Fruit fly (Drosophila melanogaster) whole organism, embryonic: ENCODE results near the gene Bx.

Experiments used
- Asciz ChIP-seq: fragments of 200-800 bp; sonication (Bioruptor generic); optimal IDR thresholded peaks from 2 replicates; lab custom pipeline; 2017; ENCODE audit warnings: missing biosample characterization, mild to moderate bottlenecking, missing genetic modification characterization, missing genetic modification reagents
- Atf-2 ChIP-seq: fragments of 200-800 bp; sonication (Bioruptor generic); optimal IDR thresholded peaks from 2 replicates; lab custom pipeline; 2016; ENCODE audit warnings: missing biosample characterization, missing genetic modification characterization
- Atf6 ChIP-seq: fragments of 200-800 bp; sonication (Bioruptor generic); IDR thresholded peaks from 2 replicates; pipeline ENCODE4 v1.3.6; 2022; ENCODE audit warnings: missing biosample characterization, missing genetic modification characterization
- B-H2 ChIP-seq: fragments of 200-800 bp; sonication (Bioruptor generic); optimal IDR thresholded peaks from 2 replicates; lab custom pipeline; 2018; ENCODE audit warnings: missing biosample characterization, mild to moderate bottlenecking, missing genetic modification characterization
- CG10321 ChIP-seq: fragments of 200-800 bp; sonication (Bioruptor generic); IDR thresholded peaks from 2 replicates; pipeline ENCODE4 v1.3.6; 2022; ENCODE audit warnings: missing biosample characterization, missing genetic modification characterization
- CG10979 ChIP-seq: fragments of 200-800 bp; sonication (Bioruptor generic); optimal IDR thresholded peaks from 2 replicates; lab custom pipeline; 2018; ENCODE audit warnings: missing biosample characterization, mild to moderate bottlenecking, missing genetic modification characterization, moderate library complexity
- CG11093 ChIP-seq: fragments of 200-800 bp; sonication (Bioruptor generic); IDR thresholded peaks from 3 replicates; pipeline ENCODE4 v1.3.6; 2022; ENCODE audit warnings: missing biosample characterization, missing genetic modification characterization
- CG11504 ChIP-seq: fragments of 200-800 bp; sonication (Bioruptor generic); optimal IDR thresholded peaks from 3 replicates; lab custom pipeline; 2019; ENCODE audit warnings: missing biosample characterization, mild to moderate bottlenecking, missing genetic modification characterization, moderate library complexity
- CG13894 ChIP-seq: fragments of 200-800 bp; sonication (Bioruptor generic); optimal IDR thresholded peaks from 3 replicates; lab custom pipeline; 2018; ENCODE audit warnings: missing biosample characterization, mild to moderate bottlenecking, missing genetic modification characterization, moderate library complexity
- CG15269 ChIP-seq: fragments of 200-800 bp; sonication (Bioruptor generic); optimal IDR thresholded peaks from 2 replicates; lab custom pipeline; 2018; ENCODE audit warnings: missing biosample characterization, mild to moderate bottlenecking, missing genetic modification characterization, moderate library complexity
- CG15514 ChIP-seq: fragments of 200-800 bp; sonication (Bioruptor generic); optimal IDR thresholded peaks from 3 replicates; lab custom pipeline; 2017; ENCODE audit warnings: missing biosample characterization, missing genetic modification characterization, mild to moderate bottlenecking, moderate library complexity, missing genetic modification reagents
- CG16863 ChIP-seq: fragments of 200-800 bp; sonication (Bioruptor generic); optimal IDR thresholded peaks from 3 replicates; lab custom pipeline; 2016; ENCODE audit warnings: missing biosample characterization, missing genetic modification characterization
- CG1832 ChIP-seq: fragments of 200-800 bp; sonication (Bioruptor generic); optimal IDR thresholded peaks from 2 replicates; lab custom pipeline; 2017; ENCODE audit warnings: missing biosample characterization, mild to moderate bottlenecking, missing genetic modification characterization, inconsistent platforms
- CG4424 ChIP-seq: fragments of 200-800 bp; sonication (Bioruptor generic); optimal IDR thresholded peaks from 3 replicates; lab custom pipeline; 2016; ENCODE audit warnings: missing biosample characterization, missing genetic modification characterization
- CG7928 ChIP-seq: fragments of 200-800 bp; sonication (Bioruptor generic); optimal IDR thresholded peaks from 2 replicates; lab custom pipeline; 2017; ENCODE audit warnings: missing biosample characterization, mild to moderate bottlenecking, missing genetic modification characterization
- CG8281 ChIP-seq: fragments of 200-800 bp; sonication (Bioruptor generic); optimal IDR thresholded peaks from 2 replicates; lab custom pipeline; 2018; ENCODE audit warnings: missing biosample characterization, mild to moderate bottlenecking, missing genetic modification characterization, moderate library complexity
- CG8290 ChIP-seq, 3 experiments: fragments of 200-800 bp; sonication (Bioruptor generic); optimal IDR thresholded peaks; 2 replicates each; lab custom pipeline; 2016 to 2019; ENCODE audit warnings: missing biosample characterization in 3 of 3, missing genetic modification characterization in 3 of 3, mild to moderate bottlenecking in 2 of 3, moderate library complexity in 1 of 3
- CG8765 ChIP-seq: fragments of 200-800 bp; sonication (Bioruptor generic); IDR thresholded peaks from 2 replicates; pipeline ENCODE4 v1.3.6; 2022; ENCODE audit warnings: missing biosample characterization, missing genetic modification characterization
- CG9609 ChIP-seq: fragments of 200-800 bp; sonication (Bioruptor generic); optimal IDR thresholded peaks from 3 replicates; lab custom pipeline; 2016; ENCODE audit warnings: missing biosample characterization, missing genetic modification characterization
- CG9797 ChIP-seq: fragments of 200-800 bp; sonication (Bioruptor generic); optimal IDR thresholded peaks from 3 replicates; lab custom pipeline; 2018; ENCODE audit warnings: missing biosample characterization, mild to moderate bottlenecking, missing genetic modification characterization
- CTCF ChIP-seq: fragments of 200-800 bp; sonication (Bioruptor generic); optimal IDR thresholded peaks from 2 replicates; lab custom pipeline; 2017; ENCODE audit warnings: missing biosample characterization, mild to moderate bottlenecking, missing genetic modification characterization, moderate library complexity
- Camta ChIP-seq: fragments of 200-800 bp; sonication (Bioruptor generic); optimal IDR thresholded peaks from 2 replicates; lab custom pipeline; 2016; ENCODE audit warnings: missing biosample characterization, missing genetic modification characterization
- Doc3 ChIP-seq: fragments of 200-800 bp; sonication (Bioruptor generic); IDR thresholded peaks from 3 replicates; pipeline ENCODE4 v1.3.6; 2022; ENCODE audit warnings: missing biosample characterization, missing genetic modification characterization; ENCODE audit not compliant: partially characterized antibody
- Fer2 ChIP-seq: fragments of 200-800 bp; sonication (Bioruptor generic); optimal IDR thresholded peaks from 2 replicates; lab custom pipeline; 2018; ENCODE audit warnings: missing biosample characterization, mild to moderate bottlenecking, missing genetic modification characterization, moderate library complexity
- Hmr ChIP-seq: fragments of 200-800 bp; sonication (Bioruptor generic); optimal IDR thresholded peaks from 3 replicates; lab custom pipeline; 2017; ENCODE audit warnings: mild to moderate bottlenecking, missing biosample characterization, missing genetic modification reagents, missing genetic modification characterization
- MESR4 ChIP-seq: fragments of 200-800 bp; sonication (Bioruptor generic); optimal IDR thresholded peaks from 2 replicates; lab custom pipeline; 2018; ENCODE audit warnings: missing biosample characterization, mild to moderate bottlenecking, missing genetic modification characterization, moderate library complexity
- Med ChIP-seq: fragments of 200-800 bp; sonication (Bioruptor generic); peaks from one replicate; lab custom pipeline; 2016; ENCODE audit warnings: missing biosample characterization, missing genetic modification characterization, mild to moderate bottlenecking, inconsistent platforms, moderate library complexity
- NC2α ChIP-seq: fragments of 200-800 bp; sonication (Bioruptor generic); optimal IDR thresholded peaks from 2 replicates; lab custom pipeline; 2016; ENCODE audit warnings: missing biosample characterization, missing genetic modification characterization
- NfI ChIP-seq: fragments of 200-800 bp; sonication (Bioruptor generic); optimal IDR thresholded peaks from 3 replicates; lab custom pipeline; 2018; ENCODE audit warnings: missing biosample characterization, mild to moderate bottlenecking, missing genetic modification characterization, moderate library complexity
- Opbp ChIP-seq: fragments of 200-800 bp; sonication (Bioruptor generic); IDR thresholded peaks from 3 replicates; pipeline ENCODE4 v1.3.6; 2022; ENCODE audit warnings: missing biosample characterization, missing genetic modification characterization; ENCODE audit not compliant: partially characterized antibody
- Pdp1 ChIP-seq, 2 experiments: fragments of 200-800 bp; sonication (Bioruptor generic); optimal IDR thresholded peaks; 3 replicates each; lab custom pipeline; 2016; ENCODE audit warnings: missing biosample characterization in 2 of 2, missing genetic modification characterization in 2 of 2, mild to moderate bottlenecking in 1 of 2, moderate library complexity in 1 of 2
- Rfx ChIP-seq: fragments of 200-800 bp; sonication (Bioruptor generic); IDR thresholded peaks from 2 replicates; pipeline ENCODE4 v1.3.6; 2022; ENCODE audit warnings: missing biosample characterization, missing genetic modification characterization
- TFAM ChIP-seq: fragments of 200-800 bp; sonication (Bioruptor generic); optimal IDR thresholded peaks from 2 replicates; lab custom pipeline; 2017; ENCODE audit warnings: missing biosample characterization, missing genetic modification characterization, inconsistent platforms
- abd-A ChIP-seq: fragments of 200-800 bp; sonication (Bioruptor generic); optimal IDR thresholded peaks from 3 replicates; lab custom pipeline; 2019; ENCODE audit warnings: missing biosample characterization, mild to moderate bottlenecking, missing genetic modification characterization, moderate library complexity
- cato ChIP-seq: fragments of 200-800 bp; sonication (Bioruptor generic); optimal IDR thresholded peaks from 2 replicates; lab custom pipeline; 2016; ENCODE audit warnings: missing biosample characterization, missing genetic modification characterization, borderline replicate concordance
- chinmo ChIP-seq: fragments of 200-800 bp; sonication (Bioruptor generic); IDR thresholded peaks from 4 replicates; pipeline ENCODE4 v1.3.6; 2022; ENCODE audit warnings: missing biosample characterization, missing genetic modification characterization; ENCODE audit not compliant: partially characterized antibody
- crc ChIP-seq: fragments of 200-800 bp; sonication (Bioruptor generic); optimal IDR thresholded peaks from 2 replicates; lab custom pipeline; 2016; ENCODE audit warnings: missing biosample characterization, missing genetic modification characterization
- disco-r ChIP-seq: fragments of 200-800 bp; sonication (Bioruptor generic); optimal IDR thresholded peaks from 2 replicates; lab custom pipeline; 2016; ENCODE audit warnings: missing biosample characterization, missing genetic modification characterization
- gro ChIP-seq: fragments of 200-800 bp; sonication (Bioruptor generic); optimal IDR thresholded peaks from 2 replicates; lab custom pipeline; 2016; ENCODE audit warnings: missing biosample characterization, missing genetic modification characterization
- h ChIP-seq: fragments of >200 bp; optimal IDR thresholded peaks from 2 replicates; lab custom pipeline; 2017
- hbn ChIP-seq: fragments of 200-800 bp; sonication (Bioruptor generic); IDR thresholded peaks from 2 replicates; pipeline ENCODE4 v1.3.6; 2022; ENCODE audit warnings: missing biosample characterization, missing genetic modification characterization; ENCODE audit not compliant: partially characterized antibody
- klu ChIP-seq: fragments of 200-800 bp; sonication (Bioruptor generic); IDR thresholded peaks from 2 replicates; pipeline ENCODE4 v1.3.6; 2022; ENCODE audit warnings: missing biosample characterization, missing genetic modification characterization
- knrl ChIP-seq: fragments of 200-800 bp; sonication (Bioruptor generic); IDR thresholded peaks from 3 replicates; pipeline ENCODE4 v1.3.6; 2022; ENCODE audit warnings: missing biosample characterization, missing genetic modification characterization; ENCODE audit not compliant: partially characterized antibody
- lola ChIP-seq, 3 experiments: fragments of >200 bp in 2 of 3; fragments of 200-800 bp in 1 of 3; sonication (Bioruptor generic) in 1 of 3; optimal IDR thresholded peaks; 2 replicates each; lab custom pipeline; 2017 to 2019; ENCODE audit warnings: missing biosample characterization in 3 of 3, missing genetic modification characterization in 3 of 3, mild to moderate bottlenecking in 1 of 3, moderate library complexity in 1 of 3
- pzg ChIP-seq: fragments of 200-800 bp; sonication (Bioruptor generic); optimal IDR thresholded peaks from 3 replicates; lab custom pipeline; 2018; ENCODE audit warnings: missing biosample characterization, mild to moderate bottlenecking, missing genetic modification characterization, moderate library complexity
- sens-2 ChIP-seq: fragments of 200-800 bp; sonication (Bioruptor generic); IDR thresholded peaks from 2 replicates; pipeline ENCODE4 v1.3.6; 2022; ENCODE audit warnings: missing biosample characterization, missing genetic modification characterization
- slou ChIP-seq: fragments of 200-800 bp; sonication (Bioruptor generic); optimal IDR thresholded peaks from 3 replicates; lab custom pipeline; 2016; ENCODE audit warnings: missing biosample characterization, missing genetic modification characterization
- slp2 ChIP-seq: fragments of 200-800 bp; sonication (Bioruptor generic); optimal IDR thresholded peaks from 2 replicates; lab custom pipeline; 2016; ENCODE audit warnings: missing biosample characterization, missing genetic modification characterization
- sob ChIP-seq: fragments of 200-800 bp; sonication (Bioruptor generic); IDR thresholded peaks from 2 replicates; pipeline ENCODE4 v1.3.6; 2022; ENCODE audit warnings: missing biosample characterization, missing genetic modification characterization
- trem ChIP-seq: fragments of 200-800 bp; optimal IDR thresholded peaks from 3 replicates; lab custom pipeline; 2019; ENCODE audit warnings: missing biosample characterization, mild to moderate bottlenecking, missing genetic modification characterization, moderate library complexity

Bx gene

dm6 chrX:18510884-18511283 is 4.3 kb upstream of the Bx start (continued):
- TF ChIP-seq CG1832 (no peak), CG10979 (tag; lab: Kevin White, UChicago) (no peak), CG15269 (tag; lab: Kevin White, UChicago) (peak; percentile 43), CG9797 (GFP tag; lab: Kevin White, UChicago) (no peak), h (lab: Kevin White, UChicago) (no peak), CG9609 (GFP tag; lab: Kevin White, UChicago) (no peak), Rfx (no peak), abd-A (tag; lab: Kevin White, UChicago) (no peak), CG11093 (GFP tag; lab: Robert Waterston, UW) (no peak), knrl (GFP tag; lab: Robert Waterston, UW) (no peak), lola (GFP tag; optimal IDR thresholded peaks at IDR 0.05; lab: Kevin White, UChicago) (no peak), chinmo (GFP tag; lab: Robert Waterston, UW) (no peak), CG8765 (GFP tag; lab: Robert Waterston, UW) (no peak), B-H2 (GFP tag; lab: Kevin White, UChicago) (peak; percentile 39), sob (GFP tag; lab: Robert Waterston, UW) (no peak), CG7928 (GFP tag; lab: Kevin White, UChicago) (no peak), Opbp (GFP tag; lab: Robert Waterston, UW) (no peak), disco-r (GFP tag; lab: Kevin White, UChicago) (no peak), TFAM (GFP tag; lab: Kevin White, UChicago) (no peak), klu (GFP tag; lab: Robert Waterston, UW) (no peak), Asciz (GFP tag; lab: Kevin White, UChicago) (no peak), CG15514 (no peak), CG16863 (GFP tag; lab: Kevin White, UChicago) (no peak), CG13894 (tag; lab: Kevin White, UChicago) (peak; percentile 66), hbn (GFP tag; lab: Robert Waterston, UW) (no peak), trem (no peak), CG11504 (tag; lab: Kevin White, UChicago) (no peak), sens-2 (GFP tag; lab: Robert Waterston, UW) (no peak), slp2 (GFP tag; lab: Kevin White, UChicago) (no peak), gro (GFP tag; lab: Kevin White, UChicago) (no peak), Atf6 (GFP tag; lab: Robert Waterston, UW) (no peak), crc (GFP tag; lab: Kevin White, UChicago) (no peak), NC2α (GFP tag; lab: Kevin White, UChicago) (no peak), CG4424 (GFP tag; lab: Kevin White, UChicago) (no peak), MESR4 (GFP tag; lab: Kevin White, UChicago) (no peak), Hmr (GFP tag; lab: Kevin White, UChicago) (peak; percentile 2), Fer2 (tag; lab: Kevin White, UChicago) (no peak)

- TF ChIP-seq Camta (GFP tag; lab: Kevin White, UChicago): no peak
- TF ChIP-seq CG11504 (tag; lab: Kevin White, UChicago): peak; percentile 31
- TF ChIP-seq Atf-2: no peak
- peak in 1 of 2 experiments; percentile 93 for TF ChIP-seq Pdp1 (GFP tag; optimal IDR thresholded peaks at IDR 0.05; lab: Kevin White, UChicago)
- TF ChIP-seq CTCF (GFP tag; lab: Kevin White, UChicago): peak; percentile 47
- peak; percentile 91 for TF ChIP-seq Doc3
- peak; percentile 94 for TF ChIP-seq CG15514
- no peak for TF ChIP-seq CG10321 (GFP tag; lab: Robert Waterston, UW)
- TF ChIP-seq Med: peak; percentile 75
- no peak for TF ChIP-seq slou (GFP tag; lab: Kevin White, UChicago)
- TF ChIP-seq cato (GFP tag; lab: Kevin White, UChicago): no peak
- peak; percentile 61 for TF ChIP-seq CG13894 (tag; lab: Kevin White, UChicago)
- TF ChIP-seq CG8281: no peak
- no peak for TF ChIP-seq NfI (GFP tag; lab: Kevin White, UChicago)
- TF ChIP-seq pzg (GFP tag; lab: Kevin White, UChicago): peak; percentile 76
- TF ChIP-seq Rfx: peak; percentile 33; the same call in 1 of the 2 replicates
- peak; percentile 79 for TF ChIP-seq CG8290 (GFP tag; optimal IDR thresholded peaks at IDR 0.05; lab: Kevin White, UChicago)
- TF ChIP-seq CG8290 (tag; optimal IDR thresholded peaks at IDR 0.05; lab: Kevin White, UChicago): peak; percentile 67 to 83
Observed at dm6 chrX:18512271-18512679, 3.0 kb upstream of the Bx start, which contains the start of gene Ggt-1. Ggt-1 (minus strand) TSS chrX:18512521.
